Worm (Caenorhabditis elegans): ENCODE data around the gene szy-20.

DNA sequence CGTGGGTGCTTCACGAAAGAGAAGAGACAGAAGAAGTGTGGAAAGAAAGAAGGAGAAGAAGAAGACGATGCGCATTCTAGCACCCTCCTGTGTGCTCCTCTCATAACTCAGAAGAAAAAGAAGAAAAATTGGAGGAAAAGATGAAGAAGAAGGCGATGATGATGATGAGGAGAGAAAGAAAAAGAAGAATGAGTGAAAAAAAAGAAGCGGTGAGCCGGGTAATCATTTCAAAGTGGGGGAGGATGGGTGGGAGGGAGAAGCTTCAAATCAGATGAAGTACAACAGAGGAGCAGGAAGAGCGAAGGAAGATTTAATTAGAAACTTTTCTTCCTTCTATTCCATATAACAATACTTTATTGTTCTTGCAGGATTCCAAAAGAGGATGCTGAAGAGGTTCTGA is 41.6 kb upstream of the szy-20 start:
- TF ChIP-seq him-1 (tag; optimal IDR thresholded peaks at IDR 0.05) (no peak), W03F9.2 (tag; optimal IDR thresholded peaks at IDR 0.05) (no peak)

All from whole organism, L4/young adult.